Fruit fly (Drosophila melanogaster): ENCODE data around the gene CG14454.
"Not testable (repeated sequence)": the region's sequence is repeated elsewhere in the genome, so short reads cannot be mapped to it uniquely, and the experiment has no call there.

The CG14454 gene

DNA sequence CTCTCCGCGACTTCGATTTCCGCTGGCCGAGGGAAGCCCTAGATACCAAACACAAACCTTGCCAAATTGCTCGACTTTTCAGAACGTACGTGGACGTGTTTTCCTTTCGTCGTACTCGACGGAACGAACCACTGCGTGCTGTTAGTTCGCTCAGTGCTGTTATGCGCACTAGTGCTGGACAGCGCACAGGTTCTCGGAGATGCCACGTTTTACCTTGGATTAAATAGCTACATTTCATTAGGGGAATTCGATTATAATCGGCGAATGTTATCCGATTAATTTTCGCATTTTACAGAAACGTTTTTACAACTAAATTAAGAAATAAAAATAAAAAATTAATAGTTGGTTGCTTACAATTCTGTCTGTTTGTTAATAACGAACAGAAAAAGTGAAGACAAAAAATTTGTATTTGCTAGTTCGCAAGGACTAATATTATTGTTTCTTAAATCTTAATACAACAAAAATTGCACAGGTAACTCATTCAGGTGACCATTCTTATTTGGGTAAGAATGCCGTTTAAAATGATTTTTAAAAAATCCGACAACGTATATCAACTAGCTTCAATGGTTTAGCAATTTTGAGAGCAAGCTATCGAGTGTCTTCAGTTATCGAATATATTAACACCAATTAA lies 24.9 kb upstream of the CG14454 start, which contains the start of the genes ArfGAP3 and CG32452 (continued):
- peak; percentile 54 for TF ChIP-seq Sox14 (GFP tag; optimal IDR thresholded peaks at IDR 0.05)
- no peak for TF ChIP-seq ss (GFP tag; optimal IDR thresholded peaks at IDR 0.05)
- peak; percentile 6 for TF ChIP-seq net (GFP tag; optimal IDR thresholded peaks at IDR 0.05)
- no peak for TF ChIP-seq CG6854 (GFP tag; optimal IDR thresholded peaks at IDR 0.05)
- TF ChIP-seq eg (GFP tag; IDR thresholded peaks at IDR 0.05), result peak; percentile 85
- TF ChIP-seq cyc (GFP tag; optimal IDR thresholded peaks at IDR 0.05), result peak; percentile 68
- TF ChIP-seq Smox (GFP tag; optimal IDR thresholded peaks at IDR 0.05), result no peak
- no peak for TF ChIP-seq CG9139 (GFP tag; optimal IDR thresholded peaks at IDR 0.05)
- TF ChIP-seq CG10631 (GFP tag; optimal IDR thresholded peaks at IDR 0.05), result peak; percentile 75
- no peak for TF ChIP-seq CG6276 (GFP tag; optimal IDR thresholded peaks at IDR 0.05)
- peak; percentile 55 for TF ChIP-seq CG11902 (GFP tag; optimal IDR thresholded peaks at IDR 0.05)
- TF ChIP-seq fd85E (GFP tag; optimal IDR thresholded peaks at IDR 0.05), result no peak
- TF ChIP-seq CG8119 (GFP tag; IDR thresholded peaks at IDR 0.05), result peak; percentile 63

dm6 chr3L:22713605-22714004 lies 21.3 kb upstream of the CG14454 start:
- TF ChIP-seq Eip78C (GFP tag), result peak; percentile 4
- TF ChIP-seq CG8319 (GFP tag; optimal IDR thresholded peaks at IDR 0.05), result no peak

- TF ChIP-seq Gug (GFP tag; IDR thresholded peaks at IDR 0.05) (no peak), Eip78C (GFP tag) (no peak), CG11902 (GFP tag; optimal IDR thresholded peaks at IDR 0.05) (no peak), CG31627 (GFP tag; optimal IDR thresholded peaks at IDR 0.05) (no peak), fd59A (GFP tag; optimal IDR thresholded peaks at IDR 0.05) (no peak), CG3032 (tag; optimal IDR thresholded peaks at IDR 0.05) (no peak), Lpt (GFP tag; optimal IDR thresholded peaks at IDR 0.05) (no peak), Sox14 (GFP tag; optimal IDR thresholded peaks at IDR 0.05) (no peak), Smox (GFP tag; optimal IDR thresholded peaks at IDR 0.05) (no peak), CG8319 (GFP tag; optimal IDR thresholded peaks at IDR 0.05) (no peak), CG6792 (GFP tag; optimal IDR thresholded peaks at IDR 0.05) (no peak), CG10631 (GFP tag; optimal IDR thresholded peaks at IDR 0.05) (no peak), OdsH (GFP tag; optimal IDR thresholded peaks at IDR 0.05) (no peak), achi (GFP tag; optimal IDR thresholded peaks at IDR 0.05) (no peak), CG6163 (GFP tag; IDR thresholded peaks at IDR 0.05) (no peak), Ets96B (tag; optimal IDR thresholded peaks at IDR 0.05) (no peak), CG8632 (GFP tag; optimal IDR thresholded peaks at IDR 0.05) (no peak), CG6808 (GFP tag; optimal IDR thresholded peaks at IDR 0.05) (no peak), Eip75B (GFP tag; optimal IDR thresholded peaks at IDR 0.05) (no peak)
Observed at dm6 chr3L:22711855-22712254, 19.5 kb upstream of the CG14454 start, which contains the start of gene CG11370. TSS of gene CG11370 (plus strand) at chr3L:22712155.

- TF ChIP-seq Ets96B (tag; optimal IDR thresholded peaks at IDR 0.05) (no peak), fkh (GFP tag; optimal IDR thresholded peaks at IDR 0.05) (peak; percentile 46), spab (GFP tag; optimal IDR thresholded peaks at IDR 0.05) (no peak)
Observed at dm6 chr3L:22699133-22699532, 6.8 kb upstream of the CG14454 start, which contains the start of gene CG45116. TSS of gene CG45116 (plus strand) at chr3L:22699433.

- not testable (repeated sequence) for TF ChIP-seq Ets96B (tag; optimal IDR thresholded peaks at IDR 0.05); Sox102F (GFP tag; optimal IDR thresholded peaks at IDR 0.05); vri (GFP tag; optimal IDR thresholded peaks at IDR 0.05)
Observed at dm6 chr3L:22696930-22697329, 4.6 kb upstream of the CG14454 start, which contains the start of gene CG32453. TSS of gene CG32453 (plus strand) at chr3L:22697230.

All from whole organism, prepupa.